Fruit fly (Drosophila melanogaster): Measurements from ENCODE around the gene CG9970.

DNA sequence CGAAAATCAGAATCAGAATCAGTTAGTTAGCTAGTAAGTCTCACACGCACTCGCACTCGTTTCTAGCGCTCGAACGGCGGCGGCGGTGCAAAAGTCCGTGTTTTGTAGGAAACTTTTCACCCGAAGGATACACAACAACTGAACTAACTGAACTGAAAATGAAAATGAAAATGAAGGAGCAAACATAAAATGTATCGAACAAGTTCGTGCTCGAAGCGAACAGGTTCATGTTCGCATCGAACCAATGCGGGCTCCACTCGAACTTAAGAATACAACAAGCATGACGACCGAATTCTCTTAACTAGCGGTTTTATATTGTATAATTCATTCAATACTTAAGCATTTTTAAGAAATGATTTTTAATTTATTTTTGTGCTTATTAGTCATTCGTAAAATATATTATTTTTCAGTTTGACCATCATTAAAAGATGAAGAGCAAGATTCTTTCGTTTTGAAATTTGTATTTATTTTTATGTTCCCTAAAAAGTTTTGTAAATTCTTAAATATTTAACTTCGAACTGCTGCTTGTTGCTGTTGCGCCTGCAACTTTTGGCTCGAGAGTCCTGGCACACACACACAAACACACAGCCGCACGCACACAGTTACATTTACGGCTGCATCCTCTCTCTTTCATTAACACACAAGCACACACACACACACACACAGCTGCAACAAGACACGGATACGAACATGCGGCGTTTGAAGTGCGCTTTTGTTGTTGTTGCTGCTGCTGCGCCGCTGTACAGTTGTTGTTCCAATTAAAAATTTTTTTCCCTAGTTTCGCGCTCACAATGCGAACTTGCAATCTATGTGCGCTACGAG lies 37.2 kb downstream of the CG9970 start, which contains the start of gene Tet:
- TF ChIP-seq h (optimal IDR thresholded peaks at IDR 0.05) (no peak), psq (optimal IDR thresholded peaks at IDR 0.05) (no peak), ttk (optimal IDR thresholded peaks at IDR 0.05) (no peak), Myc (optimal IDR thresholded peaks at IDR 0.05) (no peak), Sin3A (optimal IDR thresholded peaks at IDR 0.05) (no peak), insv (optimal IDR thresholded peaks at IDR 0.05) (no peak)
